Fruit fly (Drosophila melanogaster) whole organism, pupa: ENCODE data around the gene eIF2Bbeta.

Experiments
- CG34367 ChIP-seq: fragments of 200-800 bp; sonication (Bioruptor generic); optimal IDR thresholded peaks from 2 replicates; lab custom pipeline; 2018; ENCODE audit warnings: missing biosample characterization, mild to moderate bottlenecking, missing genetic modification characterization
- CG8159 ChIP-seq: fragments of 200-800 bp; sonication (Bioruptor generic); optimal IDR thresholded peaks from 3 replicates; lab custom pipeline; 2018; ENCODE audit warnings: missing biosample characterization, mild to moderate bottlenecking, missing genetic modification characterization, moderate library complexity
- CG8301 ChIP-seq: fragments of 200-800 bp; sonication (Bioruptor generic); optimal IDR thresholded peaks from 2 replicates; lab custom pipeline; 2018; ENCODE audit warnings: missing biosample characterization, mild to moderate bottlenecking, missing genetic modification characterization
- D1 ChIP-seq: fragments of 200-800 bp; sonication (Bioruptor generic); optimal IDR thresholded peaks from 2 replicates; lab custom pipeline; 2018; ENCODE audit warnings: missing biosample characterization, mild to moderate bottlenecking, missing genetic modification characterization, moderate library complexity
- fd96Ca ChIP-seq: fragments of 200-800 bp; sonication (Bioruptor generic); IDR thresholded peaks from 3 replicates; pipeline ENCODE4 v1.3.6; 2022; ENCODE audit warnings: missing biosample characterization, missing genetic modification characterization

DNA sequence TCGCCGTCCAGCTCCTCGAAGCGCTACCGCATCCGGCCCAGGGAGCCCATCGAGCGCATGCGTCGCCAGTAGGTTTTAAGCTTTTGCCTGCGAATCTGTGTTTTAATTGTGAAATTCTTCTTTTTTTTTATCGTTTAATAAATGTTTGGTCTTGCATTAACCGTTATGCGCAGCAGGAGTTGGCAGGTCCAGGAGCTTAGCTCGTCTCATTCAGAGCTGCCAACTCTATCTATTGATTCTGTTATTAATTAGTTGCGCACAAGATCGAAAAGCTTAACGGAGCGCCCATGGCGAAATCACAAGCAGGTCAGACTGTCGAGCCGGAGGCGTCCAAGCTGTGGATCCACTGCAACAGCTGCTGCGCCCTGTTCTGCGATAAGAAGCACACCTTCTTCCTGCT is 22.0 kb downstream of the eIF2Bbeta start, which contains the start of gene vilya:
- no peak for TF ChIP-seq D1
- TF ChIP-seq fd96Ca (GFP tag; lab: Robert Waterston, UW): no peak
- no peak for TF ChIP-seq CG8301 (tag; lab: Kevin White, UChicago)
- no peak for TF ChIP-seq CG34367 (tag; lab: Kevin White, UChicago)
- TF ChIP-seq CG8159 (tag; lab: Kevin White, UChicago): no peak
